Fruit fly (Drosophila melanogaster): Measurements from ENCODE around the gene CG14088.

dm6 chr3L:19288395-19288969 lies 18.0 kb upstream of the CG14088 start:
- TF ChIP-seq Jra (GFP tag; optimal IDR thresholded peaks at IDR 0.05) (no peak), OdsH (GFP tag; optimal IDR thresholded peaks at IDR 0.05) (no peak), CG32264 (GFP tag; optimal IDR thresholded peaks at IDR 0.05) (no peak), N (GFP tag; optimal IDR thresholded peaks at IDR 0.05) (no peak), Myc (optimal IDR thresholded peaks at IDR 0.05) (no peak), psq (GFP tag; optimal IDR thresholded peaks at IDR 0.05) (no peak), pan (optimal IDR thresholded peaks at IDR 0.05) (no peak), h (GFP tag; optimal IDR thresholded peaks at IDR 0.05) (no peak), foxo (GFP tag; optimal IDR thresholded peaks at IDR 0.05) (no peak), usp (GFP tag; optimal IDR thresholded peaks at IDR 0.05) (no peak)
